Fruit fly (Drosophila melanogaster) whole organism, embryonic: ENCODE data around the gene beat-IIa.
A peak's percentile ranks its signal among the peaks of the same experiment; 100 is the strongest.

Experiments used
- Adf1 ChIP-seq: fragments of 200-800 bp; sonication (Bioruptor generic); IDR thresholded peaks from 2 replicates; pipeline ENCODE4 v1.3.6; 2022; ENCODE audit warnings: missing biosample characterization, missing genetic modification characterization
- Blimp-1 ChIP-seq: fragments of 200-800 bp; sonication (Bioruptor generic); optimal IDR thresholded peaks from 3 replicates; lab custom pipeline; 2018; ENCODE audit warnings: missing biosample characterization, missing genetic modification characterization, mild to moderate bottlenecking, moderate library complexity, missing genetic modification reagents
- CG10147 ChIP-seq: fragments of 200-800 bp; sonication (Bioruptor generic); optimal IDR thresholded peaks from 2 replicates; lab custom pipeline; 2019; ENCODE audit warnings: missing biosample characterization, mild to moderate bottlenecking, missing genetic modification characterization, moderate library complexity
- CG10462 ChIP-seq: fragments of 200-800 bp; sonication (Bioruptor generic); optimal IDR thresholded peaks from 2 replicates; lab custom pipeline; 2016; ENCODE audit warnings: missing biosample characterization, missing genetic modification characterization
- CG11247 ChIP-seq: fragments of 200-800 bp; sonication (Bioruptor generic); IDR thresholded peaks from 2 replicates; pipeline ENCODE4 v1.3.6; 2022; ENCODE audit warnings: missing biosample characterization, missing genetic modification characterization
- CG11398 ChIP-seq: fragments of 200-800 bp; sonication (Bioruptor generic); optimal IDR thresholded peaks from 2 replicates; lab custom pipeline; 2016; ENCODE audit warnings: missing biosample characterization, missing genetic modification characterization
- CG12769 ChIP-seq: fragments of 200-800 bp; sonication (Bioruptor generic); optimal IDR thresholded peaks from 2 replicates; lab custom pipeline; 2019; ENCODE audit warnings: missing biosample characterization, mild to moderate bottlenecking, missing genetic modification characterization, moderate library complexity
- CG13123 ChIP-seq: fragments of 200-800 bp; sonication (Bioruptor generic); optimal IDR thresholded peaks from 2 replicates; lab custom pipeline; 2016; ENCODE audit warnings: missing biosample characterization, missing genetic modification characterization
- CG14050 ChIP-seq: fragments of 200-800 bp; sonication (Bioruptor generic); IDR thresholded peaks from 3 replicates; pipeline ENCODE4 v1.3.6; 2022; ENCODE audit warnings: missing biosample characterization, missing genetic modification characterization
- CG18599 ChIP-seq: fragments of 200-800 bp; sonication (Bioruptor generic); optimal IDR thresholded peaks from 3 replicates; lab custom pipeline; 2017; ENCODE audit warnings: missing biosample characterization, missing genetic modification characterization, mild to moderate bottlenecking, moderate library complexity, missing genetic modification reagents
- CG2199 ChIP-seq: fragments of 200-800 bp; sonication (Bioruptor generic); IDR thresholded peaks from 3 replicates; pipeline ENCODE4 v1.3.6; 2022; ENCODE audit warnings: missing biosample characterization, missing genetic modification characterization
- CG2875 ChIP-seq: fragments of 200-800 bp; sonication (Bioruptor generic); optimal IDR thresholded peaks from 2 replicates; lab custom pipeline; 2017; ENCODE audit warnings: missing biosample characterization, mild to moderate bottlenecking, missing genetic modification characterization, missing genetic modification reagents
- CG30403 ChIP-seq: fragments of 200-800 bp; sonication (Bioruptor generic); optimal IDR thresholded peaks from 3 replicates; lab custom pipeline; 2016; ENCODE audit warnings: missing biosample characterization, missing genetic modification characterization
- CG31441 ChIP-seq: fragments of 200-800 bp; sonication (Bioruptor generic); IDR thresholded peaks from 2 replicates; pipeline ENCODE4 v1.3.6; 2022; ENCODE audit warnings: missing biosample characterization, missing genetic modification characterization
- CG34224 ChIP-seq: fragments of 200-800 bp; sonication (Bioruptor generic); IDR thresholded peaks from 3 replicates; pipeline ENCODE4 v1.3.6; 2022; ENCODE audit warnings: missing biosample characterization, missing genetic modification characterization; ENCODE audit not compliant: partially characterized antibody
- CG42726 ChIP-seq: fragments of 200-800 bp; sonication (Bioruptor generic); IDR thresholded peaks from 2 replicates; pipeline ENCODE4 v1.3.6; 2022; ENCODE audit warnings: missing biosample characterization, missing genetic modification characterization; ENCODE audit not compliant: partially characterized antibody
- CG4820 ChIP-seq: fragments of 200-800 bp; sonication (Bioruptor generic); optimal IDR thresholded peaks from 3 replicates; lab custom pipeline; 2016; ENCODE audit warnings: missing biosample characterization, missing genetic modification characterization
- CG7745 ChIP-seq: fragments of 200-800 bp; sonication (Bioruptor generic); optimal IDR thresholded peaks from 2 replicates; lab custom pipeline; 2018; ENCODE audit warnings: missing biosample characterization, mild to moderate bottlenecking, missing genetic modification characterization, moderate library complexity
- CG9437 ChIP-seq: fragments of 200-800 bp; sonication (Bioruptor generic); optimal IDR thresholded peaks from 2 replicates; lab custom pipeline; 2018; ENCODE audit warnings: missing biosample characterization, mild to moderate bottlenecking, missing genetic modification characterization
- D19A ChIP-seq: fragments of 200-800 bp; optimal IDR thresholded peaks from 3 replicates; lab custom pipeline; 2019; ENCODE audit warnings: missing biosample characterization, mild to moderate bottlenecking, missing genetic modification characterization, moderate library complexity
- D19B ChIP-seq: fragments of 200-800 bp; sonication (Bioruptor generic); optimal IDR thresholded peaks from 2 replicates; lab custom pipeline; 2017; ENCODE audit warnings: missing biosample characterization, mild to moderate bottlenecking, missing genetic modification characterization
- Doc2 ChIP-seq: fragments of 200-800 bp; sonication (Bioruptor generic); IDR thresholded peaks from 2 replicates; pipeline ENCODE4 v1.3.6; 2022; ENCODE audit warnings: missing biosample characterization, missing genetic modification characterization
- Drgx ChIP-seq: fragments of 200-800 bp; sonication (Bioruptor generic); IDR thresholded peaks from 2 replicates; pipeline ENCODE4 v1.3.6; 2022; ENCODE audit warnings: missing biosample characterization, missing genetic modification characterization
- Gsc ChIP-seq: fragments of 200-800 bp; sonication (Bioruptor generic); IDR thresholded peaks from 2 replicates; pipeline ENCODE4 v1.3.6; 2022; ENCODE audit warnings: missing biosample characterization, missing genetic modification characterization
- HLH3B ChIP-seq: fragments of 200-800 bp; sonication (Bioruptor generic); IDR thresholded peaks from 2 replicates; pipeline ENCODE4 v1.3.6; 2022; ENCODE audit warnings: missing biosample characterization, missing genetic modification characterization
- Hr39 ChIP-seq: fragments of >200 bp; optimal IDR thresholded peaks from 2 replicates; lab custom pipeline; 2017
- Lpt ChIP-seq: fragments of >200 bp; optimal IDR thresholded peaks from 2 replicates; lab custom pipeline; 2018; ENCODE audit warnings: missing biosample characterization, missing genetic modification characterization
- MTF-1 ChIP-seq: fragments of 200-800 bp; sonication (Bioruptor generic); optimal IDR thresholded peaks from 2 replicates; lab custom pipeline; 2018; ENCODE audit warnings: missing biosample characterization, mild to moderate bottlenecking, missing genetic modification characterization, borderline replicate concordance
- Med ChIP-seq: fragments of 200-800 bp; sonication (Bioruptor generic); peaks from one replicate; lab custom pipeline; 2016; ENCODE audit warnings: missing biosample characterization, missing genetic modification characterization, mild to moderate bottlenecking, inconsistent platforms, moderate library complexity
- Nf-YA ChIP-seq: fragments of 200-800 bp; sonication (Bioruptor generic); IDR thresholded peaks from 2 replicates; pipeline ENCODE4 v1.3.6; 2022; ENCODE audit warnings: missing biosample characterization, missing genetic modification characterization
- Pdp1 ChIP-seq, 2 experiments: fragments of 200-800 bp; sonication (Bioruptor generic); optimal IDR thresholded peaks; 3 replicates each; lab custom pipeline; 2016; ENCODE audit warnings: missing biosample characterization in 2 of 2, missing genetic modification characterization in 2 of 2, mild to moderate bottlenecking in 1 of 2, moderate library complexity in 1 of 2
- Ravus ChIP-seq: fragments of 200-800 bp; sonication (Bioruptor generic); IDR thresholded peaks from 2 replicates; pipeline ENCODE4 v1.3.6; 2022; ENCODE audit warnings: missing biosample characterization, missing genetic modification characterization
- Side ChIP-seq: fragments of 200-800 bp; sonication (Bioruptor generic); optimal IDR thresholded peaks from 2 replicates; lab custom pipeline; 2016; ENCODE audit warnings: missing biosample characterization, missing genetic modification characterization
- Sin3A ChIP-seq: fragments of >200 bp; optimal IDR thresholded peaks from 2 replicates; lab custom pipeline; 2018
- Six4 ChIP-seq: fragments of 200-800 bp; sonication (Bioruptor generic); optimal IDR thresholded peaks from 2 replicates; lab custom pipeline; 2016; ENCODE audit warnings: missing biosample characterization, missing genetic modification characterization
- Stat92E ChIP-seq, 3 experiments: fragments of >200 bp in 2 of 3; fragments of 200-800 bp in 1 of 3; sonication (Bioruptor generic) in 1 of 3; optimal IDR thresholded peaks; 2 replicates each; lab custom pipeline; 2017 to 2019; ENCODE audit warnings: missing biosample characterization in 3 of 3, missing genetic modification characterization in 3 of 3, mild to moderate bottlenecking in 1 of 3, moderate library complexity in 1 of 3
- bigmax ChIP-seq: fragments of 200-800 bp; sonication (Bioruptor generic); optimal IDR thresholded peaks from 2 replicates; lab custom pipeline; 2018; ENCODE audit warnings: missing biosample characterization, mild to moderate bottlenecking, missing genetic modification characterization
- caup ChIP-seq: fragments of 200-800 bp; sonication (Bioruptor generic); optimal IDR thresholded peaks from 3 replicates; lab custom pipeline; 2017; ENCODE audit warnings: missing biosample characterization, mild to moderate bottlenecking, missing genetic modification characterization, moderate library complexity; ENCODE audit not compliant: severe bottlenecking
- chif ChIP-seq, 2 experiments: fragments of 200-800 bp; sonication (Bioruptor generic); optimal IDR thresholded peaks; 3 replicates each; lab custom pipeline; 2016; ENCODE audit warnings: missing biosample characterization in 2 of 2, missing genetic modification characterization in 2 of 2
- chm ChIP-seq: fragments of 200-800 bp; sonication (Bioruptor generic); IDR thresholded peaks from 2 replicates; pipeline ENCODE4 v1.3.6; 2022; ENCODE audit warnings: missing biosample characterization, missing genetic modification characterization
- dan ChIP-seq: fragments of 200-800 bp; sonication (Bioruptor generic); IDR thresholded peaks from 2 replicates; pipeline ENCODE4 v1.3.6; 2022; ENCODE audit warnings: missing biosample characterization, missing genetic modification characterization
- fru ChIP-seq: fragments of >200 bp; optimal IDR thresholded peaks from 2 replicates; lab custom pipeline; 2017
- inv ChIP-seq: fragments of 200-800 bp; sonication (Bioruptor generic); IDR thresholded peaks from 2 replicates; pipeline ENCODE4 v1.3.6; 2022; ENCODE audit warnings: missing biosample characterization, missing genetic modification characterization; ENCODE audit not compliant: partially characterized antibody
- kah ChIP-seq: fragments of 200-800 bp; sonication (Bioruptor generic); optimal IDR thresholded peaks from 2 replicates; lab custom pipeline; 2018; ENCODE audit warnings: missing biosample characterization, mild to moderate bottlenecking, missing genetic modification characterization
- knrl ChIP-seq: fragments of 200-800 bp; sonication (Bioruptor generic); IDR thresholded peaks from 3 replicates; pipeline ENCODE4 v1.3.6; 2022; ENCODE audit warnings: missing biosample characterization, missing genetic modification characterization; ENCODE audit not compliant: partially characterized antibody
- odd ChIP-seq: fragments of 200-800 bp; sonication (Bioruptor generic); optimal IDR thresholded peaks from 2 replicates; lab custom pipeline; 2017; ENCODE audit warnings: missing biosample characterization, mild to moderate bottlenecking, missing genetic modification characterization
- otp ChIP-seq: fragments of 200-800 bp; sonication (Bioruptor generic); IDR thresholded peaks from 3 replicates; pipeline ENCODE4, ENCODE4 v1.3.6; 2022; ENCODE audit warnings: missing biosample characterization, missing genetic modification characterization
- pb ChIP-seq: fragments of 200-800 bp; sonication (Bioruptor generic); optimal IDR thresholded peaks from 3 replicates; lab custom pipeline; 2016; ENCODE audit warnings: missing biosample characterization, missing genetic modification characterization
- row ChIP-seq: fragments of 200-800 bp; sonication (Bioruptor generic); IDR thresholded peaks from 3 replicates; pipeline ENCODE4 v1.3.6; 2022; ENCODE audit warnings: missing biosample characterization, missing genetic modification characterization
- schlank ChIP-seq: fragments of 200-800 bp; sonication (Bioruptor generic); optimal IDR thresholded peaks from 2 replicates; lab custom pipeline; 2018; ENCODE audit warnings: missing biosample characterization, mild to moderate bottlenecking, missing genetic modification characterization
- tx ChIP-seq: fragments of 200-800 bp; sonication (Bioruptor generic); optimal IDR thresholded peaks from 2 replicates; lab custom pipeline; 2016; ENCODE audit warnings: missing biosample characterization, missing genetic modification characterization
- unpg ChIP-seq: fragments of 200-800 bp; sonication (Bioruptor generic); optimal IDR thresholded peaks from 3 replicates; lab custom pipeline; 2018; ENCODE audit warnings: missing biosample characterization, mild to moderate bottlenecking, missing genetic modification characterization, moderate library complexity

beat-IIa gene

DNA sequence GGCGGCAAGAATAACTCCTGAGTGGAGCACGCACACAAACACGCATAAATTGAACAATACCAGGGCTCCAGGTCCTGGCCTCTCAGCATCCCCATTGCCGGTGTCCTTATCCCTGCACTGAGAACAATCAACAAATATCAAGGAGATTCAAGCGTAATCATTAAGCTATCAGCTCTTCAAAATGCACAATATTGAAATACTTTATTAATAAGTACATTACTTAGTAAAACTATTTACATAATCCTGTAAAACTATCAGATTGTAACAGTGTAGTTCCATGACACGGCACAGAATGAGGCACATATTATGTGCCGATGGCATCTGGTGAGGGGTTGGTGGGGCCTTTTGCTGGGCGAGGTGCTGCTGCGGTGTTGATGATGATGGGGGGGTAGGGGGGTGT is 5.2 kb upstream of the beat-IIa start (continued):
- TF ChIP-seq Ravus: no peak
- no peak for TF ChIP-seq CG10462 (GFP tag; lab: Kevin White, UChicago)
- peak; percentile 64; the same call in 2 of the 3 replicates for TF ChIP-seq row (GFP tag; lab: Robert Waterston, UW)
- no peak for TF ChIP-seq D19B
- TF ChIP-seq CG42726 (GFP tag; lab: Robert Waterston, UW): no peak
- no peak for TF ChIP-seq Adf1 (GFP tag; lab: Robert Waterston, UW)
- no peak for TF ChIP-seq CG9437 (GFP tag; lab: Kevin White, UChicago)
- peak; percentile 78 for TF ChIP-seq CG18599
- TF ChIP-seq Doc2 (GFP tag; lab: Robert Waterston, UW): no peak
- no peak for TF ChIP-seq CG30403 (GFP tag; lab: Kevin White, UChicago)
- TF ChIP-seq tx (GFP tag; lab: Kevin White, UChicago): no peak
- no peak for TF ChIP-seq Hr39 (lab: Kevin White, UChicago)
- TF ChIP-seq Side (GFP tag; lab: Kevin White, UChicago): no peak
- no peak for TF ChIP-seq CG7745 (tag; lab: Kevin White, UChicago)
- peak; percentile 20 for TF ChIP-seq CG10147
- no peak for TF ChIP-seq Drgx
- no peak for TF ChIP-seq CG4820 (GFP tag; lab: Kevin White, UChicago)
- no peak for TF ChIP-seq CG14050 (GFP tag; lab: Robert Waterston, UW)
- TF ChIP-seq Blimp-1 (GFP tag; lab: Kevin White, UChicago): no peak
- TF ChIP-seq CG2875 (GFP tag; lab: Kevin White, UChicago): no peak
- no peak for TF ChIP-seq Sin3A (lab: Kevin White, UChicago)
- TF ChIP-seq Lpt: no peak
- TF ChIP-seq CG11398 (GFP tag; lab: Kevin White, UChicago): no peak
- TF ChIP-seq Med (GFP tag; lab: Kevin White, UChicago): peak; percentile 82
- TF ChIP-seq dan (GFP tag; lab: Robert Waterston, UW): no peak
- no peak for TF ChIP-seq CG2199 (GFP tag; lab: Robert Waterston, UW)
- no peak for TF ChIP-seq chif (GFP tag; optimal IDR thresholded peaks at IDR 0.05; lab: Kevin White, UChicago)
- no peak for TF ChIP-seq kah
- TF ChIP-seq inv (GFP tag; lab: Robert Waterston, UW): no peak
- peak; percentile 54; the same call in 1 of the 2 replicates for TF ChIP-seq HLH3B (GFP tag; lab: Robert Waterston, UW)
- no peak for TF ChIP-seq knrl
- TF ChIP-seq Nf-YA (GFP tag; lab: Robert Waterston, UW): no peak
- no peak for TF ChIP-seq Stat92E (GFP tag; optimal IDR thresholded peaks at IDR 0.05; lab: Kevin White, UChicago)
- no peak for TF ChIP-seq D19A (tag; lab: Kevin White, UChicago)
- no peak for TF ChIP-seq bigmax (GFP tag; lab: Kevin White, UChicago)
- TF ChIP-seq chm (GFP tag; lab: Robert Waterston, UW): no peak
- no peak for TF ChIP-seq CG31441
- no peak for TF ChIP-seq MTF-1
- TF ChIP-seq otp: 0 out of 3 replicates have a peak, but pooled peaks have one; percentile 11
- no peak for TF ChIP-seq pb (GFP tag; lab: Kevin White, UChicago)
- TF ChIP-seq unpg (GFP tag; lab: Kevin White, UChicago): no peak
- peak; percentile 64 for TF ChIP-seq CG12769 (tag; lab: Kevin White, UChicago)
- TF ChIP-seq schlank (tag; lab: Kevin White, UChicago): no peak
- no peak for TF ChIP-seq Gsc (GFP tag; lab: Robert Waterston, UW)
- TF ChIP-seq Pdp1 (GFP tag; optimal IDR thresholded peaks at IDR 0.05; lab: Kevin White, UChicago): no peak
- no peak for TF ChIP-seq odd
- TF ChIP-seq CG13123: no peak
- 0 out of 2 replicates have a peak, but pooled peaks have one; percentile 21 for TF ChIP-seq CG11247 (GFP tag; lab: Robert Waterston, UW)
- TF ChIP-seq caup (GFP tag; lab: Kevin White, UChicago): peak; percentile 26
- TF ChIP-seq Six4: no peak
- TF ChIP-seq fru (lab: Kevin White, UChicago): no peak
- no peak for TF ChIP-seq CG34224 (GFP tag; lab: Robert Waterston, UW)
